Worm (Caenorhabditis elegans) whole organism, young adult: ENCODE measurements around the gene B0507.3.
"Not testable (repeated sequence)": the region's sequence is repeated elsewhere in the genome, so short reads cannot be mapped to it uniquely, and the experiment has no call there.

Source experiments
- C06A6.2 ChIP-seq: fragments of 200-800 bp; sonication (Bioruptor generic); conservative IDR thresholded peaks from 2 replicates; pipeline ENCODE4 v1.3.6; 2022; ENCODE audit warnings: missing genetic modification characterization, missing compliant biosample characterization
- F10E7.11 ChIP-seq: sonication (generic microtip); optimal IDR thresholded peaks from 2 replicates; lab custom pipeline; 2017; ENCODE audit warnings: mild to moderate bottlenecking, missing genetic modification characterization, moderate library complexity, missing compliant biosample characterization
- F49E8.2 ChIP-seq: sonication (generic microtip); optimal IDR thresholded peaks from 3 replicates; lab custom pipeline; 2017; ENCODE audit warnings: missing genetic modification characterization, mild to moderate bottlenecking, missing compliant biosample characterization, antibody characterized with exemption, moderate library complexity; ENCODE audit not compliant: insufficient read depth
- F57C9.4 ChIP-seq: sonication (generic microtip); optimal IDR thresholded peaks from 2 replicates; lab custom pipeline; 2017; ENCODE audit warnings: mild to moderate bottlenecking, missing genetic modification characterization, missing compliant biosample characterization
- ama-1 ChIP-seq, 3 experiments: fragments of 150-350 bp in 1 of 3; sonication (generic microtip) in 2 of 3; optimal IDR thresholded peaks; 2 replicates each; lab custom pipeline; 2014 to 2018; ENCODE audit warnings: missing biosample characterization in 2 of 3, missing genetic modification characterization in 2 of 3, missing genetic modification reagents in 2 of 3
- chd-7 ChIP-seq: sonication (generic microtip); optimal IDR thresholded peaks from 2 replicates; lab custom pipeline; 2016; ENCODE audit warnings: mild to moderate bottlenecking, missing genetic modification characterization, moderate library complexity, missing compliant biosample characterization
- die-1 ChIP-seq: sonication (generic microtip); optimal IDR thresholded peaks from 2 replicates; lab custom pipeline; 2016; ENCODE audit warnings: missing genotype, mild to moderate bottlenecking, missing genetic modification characterization, missing compliant biosample characterization
- fkh-3 ChIP-seq: sonication (generic microtip); optimal IDR thresholded peaks from 2 replicates; lab custom pipeline; 2016; ENCODE audit warnings: mild to moderate bottlenecking, missing genetic modification characterization, missing compliant biosample characterization
- lag-1 ChIP-seq: fragments of 200-800 bp; sonication (Bioruptor generic); IDR thresholded peaks from 2 replicates; pipeline ENCODE4 v1.3.6; 2022; ENCODE audit warnings: missing genetic modification reagents, missing genetic modification characterization, missing compliant biosample characterization
- pha-4 ChIP-seq: fragments of 150-350 bp; sonication (generic microtip); optimal IDR thresholded peaks from 2 replicates; lab custom pipeline; 2014; ENCODE audit warnings: missing biosample characterization, missing genetic modification reagents, missing genetic modification characterization
- sdz-38 ChIP-seq: sonication (generic microtip); optimal IDR thresholded peaks from 2 replicates; lab custom pipeline; 2016; ENCODE audit warnings: missing genotype, missing genetic modification characterization, missing compliant biosample characterization
- tbx-9 ChIP-seq: sonication (generic microtip); optimal IDR thresholded peaks from 2 replicates; lab custom pipeline; 2016; ENCODE audit warnings: borderline replicate concordance, missing genetic modification characterization, inconsistent platforms, missing compliant biosample characterization
- unc-62 ChIP-seq: fragments of 150-350 bp; optimal IDR thresholded peaks from 2 replicates; lab custom pipeline; 2014; ENCODE audit warnings: missing biosample characterization, missing genetic modification reagents, missing genetic modification characterization
- ztf-3 ChIP-seq: fragments of 200-800 bp; sonication (Bioruptor generic); optimal IDR thresholded peaks from 2 replicates; lab custom pipeline; 2018; ENCODE audit warnings: mild to moderate bottlenecking, missing genetic modification characterization, missing compliant biosample characterization

DNA sequence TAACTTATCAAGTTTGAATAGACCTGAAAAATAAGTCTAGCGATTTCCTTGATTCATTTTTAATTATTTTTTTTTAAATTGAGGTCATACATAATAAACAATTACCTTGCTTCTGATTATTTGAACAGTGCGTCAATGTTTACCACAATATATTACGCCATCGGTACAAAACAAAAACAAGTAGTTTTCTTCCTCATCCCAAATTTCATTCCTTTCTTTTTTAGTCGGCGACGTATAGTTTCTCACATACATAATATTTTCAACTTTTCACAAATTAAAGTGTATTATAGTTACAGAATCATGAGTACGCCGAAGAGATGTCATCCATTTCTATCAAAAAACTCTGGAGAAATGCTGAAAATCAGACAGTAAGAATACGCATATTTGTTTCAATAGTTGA, 42.5 kb upstream of the B0507.3 start, which contains the start of gene droe-8:
- not testable (repeated sequence) for TF ChIP-seq tbx-9 (tag; lab: Kevin White, UChicago); chd-7; unc-62; F57C9.4 (tag; lab: Kevin White, UChicago); ama-1 (optimal IDR thresholded peaks at IDR 0.05; lab: Kevin White, UChicago); ama-1 (GFP tag; optimal IDR thresholded peaks at IDR 0.05; lab: Kevin White, UChicago); sdz-38 (tag; lab: Kevin White, UChicago); die-1 (tag; lab: Kevin White, UChicago); F10E7.11 (tag; lab: Kevin White, UChicago); F49E8.2 (tag; lab: Kevin White, UChicago); ztf-3 (GFP tag; lab: Kevin White, UChicago); lag-1; C06A6.2 (GFP tag; lab: Robert Waterston, UW); fkh-3; pha-4
